Worm (Caenorhabditis elegans): ENCODE measurements around the gene ZC204.14.

DNA sequence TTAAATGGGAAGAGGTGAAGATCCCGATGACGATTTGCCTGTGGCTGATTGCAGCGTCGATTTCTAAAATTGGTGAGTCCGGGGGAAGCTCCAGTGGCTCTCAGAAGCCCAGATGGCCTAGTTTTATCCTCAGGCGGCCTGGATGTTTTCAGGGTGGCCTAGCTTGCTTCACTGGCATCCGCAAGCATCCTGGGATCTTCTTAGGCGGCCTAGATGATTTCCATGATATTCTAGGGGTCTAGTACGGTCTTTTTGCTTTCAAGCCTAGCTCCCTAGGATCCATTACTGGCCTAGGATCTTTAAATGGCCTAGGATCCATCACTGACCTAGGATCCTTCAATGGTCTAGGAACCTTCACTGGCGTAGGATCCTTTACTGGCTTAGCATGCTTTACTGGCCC lies 8.2 kb upstream of the ZC204.14 start:
- TF ChIP-seq ztf-29 (GFP tag; IDR thresholded peaks at IDR 0.05): no peak
- TF ChIP-seq flt-1 (GFP tag; IDR thresholded peaks at IDR 0.05): no peak
- no peak for TF ChIP-seq klf-2 (GFP tag; conservative IDR thresholded peaks at IDR 0.05)
- TF ChIP-seq tab-1 (GFP tag; IDR thresholded peaks at IDR 0.05): no peak

Measured in whole organism, midembryonic.